Worm (Caenorhabditis elegans) whole organism, L4/young adult: ENCODE measurements around the gene nhr-97.

Source experiments
- dao-5 ChIP-seq: sonication (generic microtip); optimal IDR thresholded peaks from 2 replicates; lab custom pipeline; 2016; ENCODE audit warnings: missing genotype, missing genetic modification characterization, moderate library complexity, missing compliant biosample characterization
- him-1 ChIP-seq: sonication (generic microtip); optimal IDR thresholded peaks from 2 replicates; lab custom pipeline; 2016; ENCODE audit warnings: missing genotype, missing genetic modification reagents, missing genetic modification characterization, missing compliant biosample characterization

DNA sequence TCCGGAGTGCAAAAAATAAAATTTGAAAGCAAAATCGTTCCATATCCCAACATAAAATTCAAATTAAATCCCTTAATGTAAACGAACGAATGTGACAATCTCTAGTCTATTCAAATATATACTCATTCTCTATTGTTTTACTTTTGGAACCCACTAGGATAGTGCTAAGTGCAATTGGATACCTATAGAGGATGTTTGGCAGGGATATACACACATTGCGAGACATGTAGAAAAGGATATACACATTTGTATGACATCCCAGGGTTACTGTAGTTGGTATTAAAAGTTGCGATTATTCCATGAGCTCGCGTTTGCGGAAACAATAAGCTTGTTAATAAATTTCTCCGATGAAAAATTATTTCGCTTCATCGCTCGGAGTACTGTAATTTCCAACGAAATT, 16.0 kb downstream of the nhr-97 start:
- TF ChIP-seq dao-5 (tag; lab: Kevin White, UChicago) (no peak), him-1 (tag; lab: Kevin White, UChicago) (no peak)
